Worm (Caenorhabditis elegans) whole organism, L3 larva: ENCODE data around the gene tofu-1.

Experiments used
- R02D3.7 ChIP-seq: fragments of 150-350 bp; optimal IDR thresholded peaks from 2 replicates; lab custom pipeline; 2014; ENCODE audit warnings: missing biosample characterization, missing genetic modification characterization
- ama-1 ChIP-seq: fragments of 150-350 bp; optimal IDR thresholded peaks from 2 replicates; lab custom pipeline; 2018
- ceh-16 ChIP-seq: sonication (generic microtip); optimal IDR thresholded peaks from 2 replicates; lab custom pipeline; 2017; ENCODE audit warnings: missing biosample characterization, missing genetic modification characterization
- ceh-28 ChIP-seq: fragments of 150-350 bp; optimal IDR thresholded peaks from 2 replicates; lab custom pipeline; 2014; ENCODE audit warnings: missing biosample characterization, missing genetic modification reagents, missing genetic modification characterization
- ceh-82 ChIP-seq: fragments of 150-350 bp; optimal IDR thresholded peaks from 2 replicates; lab custom pipeline; 2014; ENCODE audit warnings: missing biosample characterization, missing genetic modification characterization
- egl-5 ChIP-seq: fragments of 150-350 bp; optimal IDR thresholded peaks from 2 replicates; lab custom pipeline; 2017; ENCODE audit warnings: missing biosample characterization, missing genetic modification reagents, missing genetic modification characterization, inconsistent platforms
- elt-2 ChIP-seq: sonication (generic microtip); optimal IDR thresholded peaks from 2 replicates; lab custom pipeline; 2016; ENCODE audit warnings: missing genetic modification reagents, mild to moderate bottlenecking, missing genetic modification characterization, missing compliant biosample characterization
- elt-3 ChIP-seq, 3 experiments: fragments of 150-350 bp in 1 of 3; sonication (generic microtip) in 2 of 3; optimal IDR thresholded peaks; 2 replicates in 2 of 3; 4 replicates in 1 of 3; lab custom pipeline; 2014 to 2017; ENCODE audit warnings: missing biosample characterization in 3 of 3, missing genetic modification characterization in 3 of 3
- fkh-10 ChIP-seq: sonication (generic microtip); optimal IDR thresholded peaks from 2 replicates; lab custom pipeline; 2017; ENCODE audit warnings: missing biosample characterization, missing genetic modification reagents, missing genetic modification characterization
- hmg-11 ChIP-seq: sonication (generic microtip); optimal IDR thresholded peaks from 2 replicates; lab custom pipeline; 2016; ENCODE audit warnings: missing genetic modification characterization, missing compliant biosample characterization
- jun-1 ChIP-seq: fragments of 150-350 bp; optimal IDR thresholded peaks from 2 replicates; lab custom pipeline; 2014; ENCODE audit warnings: missing biosample characterization, missing genetic modification reagents, missing genetic modification characterization
- lin-15B ChIP-seq: fragments of 150-350 bp; optimal IDR thresholded peaks from 2 replicates; lab custom pipeline; 2014; ENCODE audit warnings: missing biosample characterization, missing genetic modification characterization
- lin-39 ChIP-seq: fragments of 150-350 bp; optimal IDR thresholded peaks from 2 replicates; lab custom pipeline; 2018; ENCODE audit warnings: missing biosample characterization, missing genetic modification reagents, missing genetic modification characterization
- lsy-12 ChIP-seq: sonication (generic microtip); optimal IDR thresholded peaks from 2 replicates; lab custom pipeline; 2016; ENCODE audit warnings: mild to moderate bottlenecking, missing genetic modification characterization, missing compliant biosample characterization
- mdl-1 ChIP-seq: fragments of 150-350 bp; optimal IDR thresholded peaks from 2 replicates; lab custom pipeline; 2014; ENCODE audit warnings: missing biosample characterization, missing genetic modification characterization
- nfya-1 ChIP-seq: sonication (generic microtip); optimal IDR thresholded peaks from 2 replicates; lab custom pipeline; 2017; ENCODE audit warnings: missing genetic modification characterization, mild to moderate bottlenecking, missing compliant biosample characterization, antibody characterized with exemption, moderate library complexity; ENCODE audit not compliant: insufficient read depth
- nhr-11 ChIP-seq: fragments of 150-350 bp; optimal IDR thresholded peaks from 2 replicates; lab custom pipeline; 2014; ENCODE audit warnings: missing biosample characterization, missing genetic modification characterization
- nhr-23 ChIP-seq: fragments of 150-350 bp; optimal IDR thresholded peaks from 2 replicates; lab custom pipeline; 2014; ENCODE audit warnings: missing biosample characterization, missing genetic modification reagents, missing genetic modification characterization
- nhr-237 ChIP-seq: fragments of 150-350 bp; optimal IDR thresholded peaks from 2 replicates; lab custom pipeline; 2014; ENCODE audit warnings: missing biosample characterization, missing genetic modification characterization
- nhr-25 ChIP-seq: sonication (generic microtip); optimal IDR thresholded peaks from 2 replicates; lab custom pipeline; 2017; ENCODE audit warnings: missing biosample characterization, missing genetic modification characterization
- nhr-43 ChIP-seq: sonication (generic microtip); optimal IDR thresholded peaks from 2 replicates; lab custom pipeline; 2016; ENCODE audit warnings: mild to moderate bottlenecking, missing genetic modification characterization, missing compliant biosample characterization; ENCODE audit not compliant: poor library complexity, severe bottlenecking
- nhr-67 ChIP-seq: fragments of 150-350 bp; optimal IDR thresholded peaks from 2 replicates; lab custom pipeline; 2014; ENCODE audit warnings: missing biosample characterization, missing genetic modification characterization
- nhr-76 ChIP-seq: fragments of 150-350 bp; sonication (generic microtip); optimal IDR thresholded peaks from 5 replicates; lab custom pipeline; 2014; ENCODE audit warnings: missing biosample characterization, missing genetic modification characterization
- nhr-77 ChIP-seq: fragments of 150-350 bp; optimal IDR thresholded peaks from 2 replicates; lab custom pipeline; 2014; ENCODE audit warnings: missing biosample characterization, missing genetic modification characterization
- pqm-1 ChIP-seq: fragments of 150-350 bp; optimal IDR thresholded peaks from 2 replicates; lab custom pipeline; 2017; ENCODE audit warnings: missing biosample characterization, missing genetic modification characterization, inconsistent platforms
- sea-2 ChIP-seq: fragments of 150-350 bp; sonication (generic microtip); optimal IDR thresholded peaks from 4 replicates; lab custom pipeline; 2014; ENCODE audit warnings: missing biosample characterization, missing genetic modification reagents, missing genetic modification characterization
- skn-1 ChIP-seq: fragments of 150-350 bp; optimal IDR thresholded peaks from 2 replicates; lab custom pipeline; 2014; ENCODE audit warnings: missing biosample characterization, missing genetic modification characterization
- snpc-4 ChIP-seq: fragments of 150-350 bp; optimal IDR thresholded peaks from 2 replicates; lab custom pipeline; 2014; ENCODE audit warnings: missing biosample characterization, missing genetic modification characterization
- tbx-2 ChIP-seq: sonication (generic microtip); optimal IDR thresholded peaks from 2 replicates; lab custom pipeline; 2016; ENCODE audit warnings: mild to moderate bottlenecking, missing genetic modification characterization, missing compliant biosample characterization
- unc-39 ChIP-seq: sonication (generic microtip); optimal IDR thresholded peaks from 4 replicates; lab custom pipeline; 2017; ENCODE audit warnings: missing biosample characterization, missing genetic modification characterization
- unc-62 ChIP-seq: fragments of 150-350 bp; sonication (generic microtip); optimal IDR thresholded peaks from 4 replicates; lab custom pipeline; 2014; ENCODE audit warnings: missing biosample characterization, missing genetic modification reagents, missing genetic modification characterization
- zag-1 ChIP-seq: fragments of 150-350 bp; optimal IDR thresholded peaks from 2 replicates; lab custom pipeline; 2014; ENCODE audit warnings: missing biosample characterization, missing genetic modification characterization
- ztf-4 ChIP-seq: fragments of 150-350 bp; optimal IDR thresholded peaks from 2 replicates; lab custom pipeline; 2014; ENCODE audit warnings: missing biosample characterization, missing genetic modification characterization

tofu-1 gene

ce11 chrV:9962394-9962793 is 18.6 kb upstream of the tofu-1 start, which contains the start of gene madf-4:
Gene madf-4 (minus strand): TSS chrV:9962494.
- no peak for TF ChIP-seq nhr-77
- TF ChIP-seq skn-1 = no peak
- no peak for TF ChIP-seq nhr-67
- TF ChIP-seq mdl-1 (tag; lab: Kevin White, UChicago) = no peak
- no peak for TF ChIP-seq ama-1 (lab: Kevin White, UChicago)
- TF ChIP-seq R02D3.7 (tag; lab: Kevin White, UChicago) = no peak
- TF ChIP-seq zag-1 (tag; lab: Kevin White, UChicago) = no peak
- no peak for TF ChIP-seq nfya-1 (tag; lab: Kevin White, UChicago)
- no peak for TF ChIP-seq ceh-82
- no peak for TF ChIP-seq ceh-16
- no peak for TF ChIP-seq elt-3 (tag; optimal IDR thresholded peaks at IDR 0.05; lab: Kevin White, UChicago)
- no peak for TF ChIP-seq nhr-23 (tag; lab: Kevin White, UChicago)

- TF ChIP-seq nhr-67 (no peak), ceh-28 (no peak), R02D3.7 (tag; lab: Kevin White, UChicago) (no peak), nhr-25 (tag; lab: Kevin White, UChicago) (peak; percentile 69)
Measured at ce11 chrV:9962916-9963315, 18.0 kb upstream of the tofu-1 start.

ce11 chrV:9964152-9964785 is 16.7 kb upstream of the tofu-1 start:
- no peak for TF ChIP-seq lsy-12 (tag; lab: Kevin White, UChicago)
- no peak for TF ChIP-seq pqm-1 (tag; lab: Kevin White, UChicago)
- peak; percentile 5 for TF ChIP-seq nfya-1 (tag; lab: Kevin White, UChicago)
- TF ChIP-seq lin-39 = peak; percentile 61

- TF ChIP-seq ama-1 (lab: Kevin White, UChicago) (no peak), nhr-43 (tag; lab: Kevin White, UChicago) (no peak), sea-2 (GFP tag; lab: Kevin White, UChicago) (no peak), fkh-10 (GFP tag; lab: Kevin White, UChicago) (no peak), R02D3.7 (tag; lab: Kevin White, UChicago) (no peak), egl-5 (tag; lab: Kevin White, UChicago) (no peak), ceh-82 (no peak), pqm-1 (tag; lab: Kevin White, UChicago) (no peak), nhr-23 (tag; lab: Kevin White, UChicago) (no peak), nhr-11 (tag; lab: Kevin White, UChicago) (no peak), zag-1 (tag; lab: Kevin White, UChicago) (no peak), skn-1 (no peak), nhr-76 (tag; lab: Kevin White, UChicago) (no peak), nhr-237 (tag; lab: Kevin White, UChicago) (no peak), unc-39 (no peak), ztf-4 (tag; lab: Kevin White, UChicago) (no peak), nfya-1 (tag; lab: Kevin White, UChicago) (no peak)
Measured at ce11 chrV:9965891-9966290, 15.1 kb upstream of the tofu-1 start.

- TF ChIP-seq skn-1 (peak; percentile 2), lsy-12 (tag; lab: Kevin White, UChicago) (peak; percentile 61), elt-2 (peak; percentile 52), snpc-4 (tag; lab: Kevin White, UChicago) (peak; percentile 22), nhr-43 (tag; lab: Kevin White, UChicago) (peak; percentile 62), egl-5 (tag; lab: Kevin White, UChicago) (peak; percentile 59), lin-39 (peak; percentile 90), nfya-1 (tag; lab: Kevin White, UChicago) (peak; percentile 70), hmg-11 (tag; lab: Kevin White, UChicago) (peak; percentile 79), unc-62 (GFP tag; lab: Kevin White, UChicago) (peak; percentile 16), nhr-77 (peak; percentile 38), pqm-1 (tag; lab: Kevin White, UChicago) (no peak), zag-1 (tag; lab: Kevin White, UChicago) (no peak), ama-1 (lab: Kevin White, UChicago) (peak; percentile 53), ztf-4 (tag; lab: Kevin White, UChicago) (peak; percentile 76), ceh-82 (peak; percentile 23), jun-1 (tag; lab: Kevin White, UChicago) (peak; percentile 2), nhr-237 (tag; lab: Kevin White, UChicago) (no peak), R02D3.7 (tag; lab: Kevin White, UChicago) (peak; percentile 11), ceh-16 (peak; percentile 9), nhr-11 (tag; lab: Kevin White, UChicago) (no peak), tbx-2 (tag; lab: Kevin White, UChicago) (peak; percentile 67), nhr-23 (tag; lab: Kevin White, UChicago) (no peak), lin-15B (peak; percentile 21), fkh-10 (GFP tag; lab: Kevin White, UChicago) (no peak)
Measured at ce11 chrV:9970119-9970518, 10.8 kb upstream of the tofu-1 start.
